Worm (Caenorhabditis elegans) whole organism, L4 larva: ENCODE data around the gene ets-4.

Experiments
- R02D3.7 ChIP-seq: fragments of 150-350 bp; sonication (generic microtip); optimal IDR thresholded peaks from 3 replicates; lab custom pipeline; 2014; ENCODE audit warnings: missing biosample characterization, missing genetic modification characterization
- aly-2 ChIP-seq: sonication (generic microtip); optimal IDR thresholded peaks from 2 replicates; lab custom pipeline; 2018; ENCODE audit warnings: missing biosample characterization, missing genetic modification characterization
- lir-3 ChIP-seq: sonication (generic microtip); optimal IDR thresholded peaks from 2 replicates; lab custom pipeline; 2016; ENCODE audit warnings: mild to moderate bottlenecking, missing genetic modification characterization, missing compliant biosample characterization
- mdl-1 ChIP-seq, 2 experiments: fragments of 150-350 bp in 1 of 2; sonication (generic microtip) in 1 of 2; optimal IDR thresholded peaks; 2 replicates each; lab custom pipeline; 2014 to 2017; ENCODE audit warnings: missing biosample characterization in 2 of 2, missing genetic modification characterization in 2 of 2
- nhr-111 ChIP-seq: fragments of 200-800 bp; sonication (Bioruptor generic); optimal IDR thresholded peaks from 2 replicates; lab custom pipeline; 2018; ENCODE audit warnings: mild to moderate bottlenecking, missing genetic modification characterization, missing compliant biosample characterization
- nhr-28 ChIP-seq: fragments of 150-350 bp; optimal IDR thresholded peaks from 2 replicates; lab custom pipeline; 2014; ENCODE audit warnings: missing biosample characterization, missing genetic modification characterization
- pqm-1 ChIP-seq: sonication (generic microtip); optimal IDR thresholded peaks from 2 replicates; lab custom pipeline; 2017; ENCODE audit warnings: missing biosample characterization, missing genetic modification characterization
- unc-62 ChIP-seq, 3 experiments: fragments of 150-350 bp in 1 of 3; sonication (generic microtip); optimal IDR thresholded peaks in 2 of 3; peaks in 1 of 3; 1 replicate in 1 of 3; 2 replicates in 2 of 3; lab custom pipeline; 2014 to 2017; ENCODE audit warnings: missing biosample characterization in 3 of 3, missing genetic modification characterization in 3 of 3, missing genetic modification reagents in 3 of 3, missing genotype in 1 of 3
- zip-11 ChIP-seq: fragments of 200-800 bp; sonication (Bioruptor generic); IDR thresholded peaks from 2 replicates; pipeline ENCODE4 v1.3.6; 2022; ENCODE audit warnings: missing genetic modification characterization, missing compliant biosample characterization

- TF ChIP-seq lir-3 (tag; lab: Kevin White, UChicago): no peak
- TF ChIP-seq nhr-28 (tag; lab: Kevin White, UChicago): no peak
- TF ChIP-seq unc-62 (GFP tag; optimal IDR thresholded peaks at IDR 0.05 in 1 of 2; lab: Kevin White, UChicago): peak in 1 of 2 experiments; percentile 27
- no peak for TF ChIP-seq unc-62 (tag; optimal IDR thresholded peaks at IDR 0.05; lab: Kevin White, UChicago)
- TF ChIP-seq aly-2 (tag; lab: Kevin White, UChicago): no peak
- TF ChIP-seq mdl-1 (tag; optimal IDR thresholded peaks at IDR 0.05; lab: Kevin White, UChicago): no peak
- no peak for TF ChIP-seq pqm-1 (tag; lab: Kevin White, UChicago)
- TF ChIP-seq zip-11 (GFP tag; lab: Robert Waterston, UW): no peak
- no peak for TF ChIP-seq nhr-111 (GFP tag; lab: Kevin White, UChicago)
- no peak for TF ChIP-seq R02D3.7 (tag; lab: Kevin White, UChicago)
Observed at ce11 chrX:6519946-6520345, 1.3 kb downstream of the ets-4 start.
